Fruit fly (Drosophila melanogaster) whole organism: Measurements from ENCODE around the gene Pcd.

ENCODE experiments used
- EcR ChIP-seq, 2 experiments: fragments of >200 bp; optimal IDR thresholded peaks; 2 replicates each; lab custom pipeline; 2017; ENCODE audit warnings: missing biosample characterization in 2 of 2, missing genetic modification characterization in 2 of 2, missing genetic modification reagents in 2 of 2
- pan ChIP-seq: fragments of >200 bp; optimal IDR thresholded peaks from 2 replicates; lab custom pipeline; 2017
- psq ChIP-seq: fragments of >200 bp; optimal IDR thresholded peaks from 2 replicates; lab custom pipeline; 2017
- usp ChIP-seq: fragments of >200 bp; optimal IDR thresholded peaks from 2 replicates; lab custom pipeline; 2017; ENCODE audit warnings: missing biosample characterization, missing genetic modification characterization, mixed read lengths

- TF ChIP-seq psq (no peak), usp (GFP tag; lab: Kevin White, UChicago) (no peak), EcR (GFP tag; optimal IDR thresholded peaks at IDR 0.05; lab: Kevin White, UChicago) (peak in 1 of 2 experiments; percentile 47), pan (lab: Kevin White, UChicago) (no peak)
Measured at dm6 chr3R:29772795-29773331, 49.9 kb downstream of the Pcd start.
